Worm (Caenorhabditis elegans): ENCODE measurements around the gene C04A11.5.

Gene C04A11.5

DNA sequence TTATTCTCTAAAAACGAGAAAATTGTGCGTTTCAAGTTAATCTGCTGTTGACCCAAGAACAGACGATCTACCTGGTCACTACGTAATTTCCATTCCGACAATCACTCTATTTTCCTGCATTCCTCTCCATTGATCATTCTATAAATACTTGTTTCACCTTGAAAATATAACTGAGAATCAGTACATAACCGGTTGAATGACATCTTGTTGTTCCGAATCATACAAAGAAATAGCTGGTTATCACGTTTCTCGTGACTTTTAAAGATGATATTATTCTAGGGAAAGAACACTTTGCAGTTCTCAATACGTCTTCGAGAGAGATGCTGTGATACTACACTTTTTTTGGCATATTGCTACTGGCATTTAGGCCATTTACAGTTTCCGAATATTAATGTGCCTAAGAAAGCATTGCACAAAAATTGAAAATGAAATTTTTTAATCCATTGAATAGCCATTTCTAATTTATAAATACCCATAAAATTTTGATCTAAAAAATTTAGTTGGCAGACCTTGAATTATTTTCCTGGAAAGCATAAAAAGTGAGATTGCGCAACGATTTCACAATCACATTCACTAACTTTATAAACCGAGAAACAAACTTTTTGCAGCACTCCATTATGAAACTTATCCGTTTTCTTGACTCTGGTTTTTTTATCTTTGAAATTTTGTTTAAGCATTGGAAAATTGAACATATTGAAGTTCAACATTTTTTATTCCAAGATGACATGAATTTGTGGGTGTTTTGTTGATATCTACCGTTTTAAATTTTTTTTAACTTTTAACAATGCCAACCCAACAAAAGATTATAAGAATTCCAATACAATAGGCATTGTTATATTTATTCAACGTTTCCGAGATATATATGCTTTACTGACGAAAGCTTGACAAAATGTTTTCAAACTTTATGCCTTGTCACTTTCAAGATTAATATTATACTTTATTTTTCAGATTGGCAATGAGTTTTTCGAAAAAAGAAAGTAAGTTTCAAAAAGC lies at the start of gene C04A11.5:
C04A11.5 (plus strand) TSS at position 943 of the 993 bp plus-strand sequence.
- TF ChIP-seq fkh-10 (GFP tag; optimal IDR thresholded peaks at IDR 0.05) (no peak), rbr-2 (tag; optimal IDR thresholded peaks at IDR 0.05) (no peak), sdz-12 (GFP tag; optimal IDR thresholded peaks at IDR 0.05) (no peak), unc-39 (tag; optimal IDR thresholded peaks at IDR 0.05) (no peak), nhr-42 (GFP tag; IDR thresholded peaks at IDR 0.05) (no peak), unc-62 (GFP tag; optimal IDR thresholded peaks at IDR 0.05 in 1 of 2) (peak in 1 of 2 experiments; percentile 30), unc-62 (tag; optimal IDR thresholded peaks at IDR 0.05) (no peak), nhr-28 (tag; optimal IDR thresholded peaks at IDR 0.05) (peak; percentile 60), mdl-1 (tag; optimal IDR thresholded peaks at IDR 0.05) (peak in 1 of 2 experiments; percentile 14), snpc-1.2 (GFP tag; IDR thresholded peaks at IDR 0.05) (no peak), mxl-3 (GFP tag; optimal IDR thresholded peaks at IDR 0.05) (peak; percentile 21), hlh-30 (tag; optimal IDR thresholded peaks at IDR 0.05; ENCODE audit: insufficient read depth) (peak; percentile 45), hlh-11 (tag; optimal IDR thresholded peaks at IDR 0.05) (peak; percentile 22), zfp-2 (tag; optimal IDR thresholded peaks at IDR 0.05) (no peak), F37D6.2 (tag; optimal IDR thresholded peaks at IDR 0.05) (no peak)

DNA sequence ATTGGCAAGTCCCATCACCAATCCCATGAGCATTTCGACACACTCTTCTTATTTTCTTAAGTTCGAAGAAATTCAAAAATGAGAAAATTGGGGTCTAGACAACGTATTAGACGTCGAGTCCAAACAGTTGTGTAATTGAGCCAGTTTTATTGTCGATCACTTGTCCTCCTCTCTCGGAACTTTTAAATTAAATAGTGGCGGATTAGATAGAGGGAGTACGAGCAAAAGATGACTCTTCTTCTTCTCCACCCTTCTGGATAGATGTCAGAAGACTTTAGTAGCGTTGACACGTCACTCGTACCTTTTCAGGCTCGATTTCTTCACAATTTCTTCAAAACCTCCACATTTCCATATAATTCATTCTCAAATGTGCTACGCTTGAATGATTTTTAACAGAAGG lies 49.2 kb upstream of the C04A11.5 start:
- TF ChIP-seq unc-62 (GFP tag; optimal IDR thresholded peaks at IDR 0.05 in 1 of 2) (peak in 1 of 2 experiments; percentile 57), unc-62 (tag; optimal IDR thresholded peaks at IDR 0.05) (no peak), unc-130 (GFP tag; optimal IDR thresholded peaks at IDR 0.05) (no peak)

- TF ChIP-seq nhr-6 (tag; optimal IDR thresholded peaks at IDR 0.05) (no peak), unc-62 (GFP tag; optimal IDR thresholded peaks at IDR 0.05 in 1 of 2) (peak in 1 of 2 experiments; percentile 41), unc-62 (tag; optimal IDR thresholded peaks at IDR 0.05) (no peak)
Measured at ce11 chrX:13618574-13618973, 45.8 kb upstream of the C04A11.5 start, which contains the start of gene nlp-53. Gene nlp-53 (plus strand): TSS chrX:13618874.

DNA sequence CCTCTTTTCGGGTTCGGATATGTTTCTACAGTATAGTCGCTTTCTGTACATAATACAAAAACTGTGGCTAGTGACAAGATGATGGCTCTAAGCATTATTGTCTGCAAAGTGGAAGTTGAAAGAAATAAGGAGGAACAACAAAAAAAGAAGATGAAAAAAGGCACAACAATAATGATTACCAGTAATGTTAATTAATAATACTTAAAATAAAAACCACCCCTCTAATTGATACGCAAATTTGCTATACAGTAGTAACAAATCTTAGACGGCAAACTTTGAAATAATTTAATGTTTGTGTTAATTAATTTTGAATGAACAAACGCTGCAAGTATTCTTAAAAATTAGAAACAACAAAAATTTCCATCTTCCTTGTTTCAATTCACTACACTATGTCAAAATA lies 42.8 kb upstream of the C04A11.5 start, which contains the start of gene Y12A6A.1:
Y12A6A.1 (minus strand) TSS at position 101 of the 400 bp plus-strand sequence.
- TF ChIP-seq T20F7.1 (GFP tag; optimal IDR thresholded peaks at IDR 0.05): no peak
- no peak for TF ChIP-seq ama-1 (optimal IDR thresholded peaks at IDR 0.05)
- TF ChIP-seq snpc-4 (tag; optimal IDR thresholded peaks at IDR 0.05): no peak
- TF ChIP-seq skn-1 (tag; optimal IDR thresholded peaks at IDR 0.05): no peak
- TF ChIP-seq ceh-28 (tag; optimal IDR thresholded peaks at IDR 0.05): no peak
- TF ChIP-seq nhr-11 (tag; optimal IDR thresholded peaks at IDR 0.05): no peak
- no peak for TF ChIP-seq unc-62 (GFP tag; optimal IDR thresholded peaks at IDR 0.05 in 1 of 2)
- TF ChIP-seq unc-62 (tag; optimal IDR thresholded peaks at IDR 0.05): no peak

- TF ChIP-seq php-3 (GFP tag; IDR thresholded peaks at IDR 0.05): no peak
- TF ChIP-seq hif-1 (tag; optimal IDR thresholded peaks at IDR 0.05): no peak
- TF ChIP-seq pha-4 (GFP tag; IDR thresholded peaks at IDR 0.05): no peak
- TF ChIP-seq pha-4 (tag; optimal IDR thresholded peaks at IDR 0.05): no peak
- TF ChIP-seq Y105C5A.15 (GFP tag; IDR thresholded peaks at IDR 0.05): no peak
- TF ChIP-seq nhr-6 (tag; optimal IDR thresholded peaks at IDR 0.05): no peak
- TF ChIP-seq fkh-10 (GFP tag; optimal IDR thresholded peaks at IDR 0.05): peak; percentile 66
Measured at ce11 chrX:13631122-13631672, 33.2 kb upstream of the C04A11.5 start, which contains the start of gene nlg-1. Gene nlg-1 (minus strand): TSS chrX:13631172.

DNA sequence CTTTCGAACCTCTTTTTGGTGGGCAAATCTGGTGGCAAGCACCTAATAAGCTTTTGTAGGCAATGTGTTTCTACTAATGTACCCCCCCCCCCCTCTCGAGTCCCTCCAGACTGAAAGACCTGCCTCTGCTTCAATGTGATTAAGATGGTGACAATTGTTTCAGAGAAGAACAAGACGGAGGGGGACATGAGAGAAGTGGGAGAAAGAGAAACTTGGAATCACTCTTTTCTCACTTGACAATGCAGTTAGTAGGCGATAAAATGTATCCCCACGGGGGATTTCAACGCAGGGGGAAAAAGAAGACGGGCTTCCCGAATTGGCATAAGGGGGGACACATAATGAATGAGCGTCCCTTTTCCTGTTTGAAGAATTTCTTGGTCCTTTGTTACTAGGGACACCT lies 32.1 kb upstream of the C04A11.5 start:
- TF ChIP-seq aly-2 (tag; optimal IDR thresholded peaks at IDR 0.05): no peak
- peak; percentile 27; the same call in 1 of the 2 replicates for TF ChIP-seq hmg-1.1 (GFP tag; IDR thresholded peaks at IDR 0.05)
- TF ChIP-seq ZK546.5 (tag; optimal IDR thresholded peaks at IDR 0.05): no peak
- peak; percentile 14 for TF ChIP-seq aha-1 (tag)
- no peak for TF ChIP-seq daf-8 (GFP tag; IDR thresholded peaks at IDR 0.05)
